Fruit fly (Drosophila melanogaster): ENCODE measurements around the gene CG12362.

- no peak for TF ChIP-seq ttk (optimal IDR thresholded peaks at IDR 0.05)
- no peak for TF ChIP-seq h (optimal IDR thresholded peaks at IDR 0.05)
- TF ChIP-seq Myc (optimal IDR thresholded peaks at IDR 0.05), result no peak
- TF ChIP-seq Sin3A (optimal IDR thresholded peaks at IDR 0.05), result no peak
Observed at dm6 chr3L:10463051-10463866, 50.6 kb downstream of the CG12362 start, which contains the start of the genes Gem3 and CG32061.
